Fruit fly (Drosophila melanogaster) whole organism, embryonic: ENCODE results near the gene CG10481.
A peak's percentile ranks its signal among the peaks of the same experiment; 100 is the strongest.

Experiments used
- Abd-B ChIP-seq: fragments of 200-800 bp; sonication (Bioruptor generic); optimal IDR thresholded peaks from 2 replicates; lab custom pipeline; 2018; ENCODE audit warnings: missing biosample characterization, mild to moderate bottlenecking, missing genetic modification characterization, moderate library complexity
- B-H1 ChIP-seq: fragments of 200-800 bp; sonication (Bioruptor generic); IDR thresholded peaks from 3 replicates; pipeline ENCODE4 v1.3.6; 2022; ENCODE audit warnings: missing biosample characterization, missing genetic modification characterization
- Bgb ChIP-seq: fragments of 200-800 bp; sonication (Bioruptor generic); IDR thresholded peaks from 2 replicates; pipeline ENCODE4 v1.3.6; 2022; ENCODE audit warnings: missing biosample characterization, missing genetic modification characterization; ENCODE audit not compliant: partially characterized antibody
- BtbVII ChIP-seq: fragments of 200-800 bp; sonication (Bioruptor generic); optimal IDR thresholded peaks from 3 replicates; lab custom pipeline; 2017; ENCODE audit warnings: missing biosample characterization, mild to moderate bottlenecking, missing genetic modification characterization
- CG10462 ChIP-seq: fragments of 200-800 bp; sonication (Bioruptor generic); optimal IDR thresholded peaks from 2 replicates; lab custom pipeline; 2016; ENCODE audit warnings: missing biosample characterization, missing genetic modification characterization
- CG12071 ChIP-seq: fragments of 200-800 bp; sonication (Bioruptor generic); optimal IDR thresholded peaks from 3 replicates; lab custom pipeline; 2018; ENCODE audit warnings: missing biosample characterization, mild to moderate bottlenecking, missing genetic modification characterization
- CG13296 ChIP-seq: fragments of 200-800 bp; sonication (Bioruptor generic); optimal IDR thresholded peaks from 3 replicates; lab custom pipeline; 2018; ENCODE audit warnings: missing biosample characterization, mild to moderate bottlenecking, missing genetic modification characterization
- CG14441 ChIP-seq: fragments of 200-800 bp; sonication (Bioruptor generic); IDR thresholded peaks from 2 replicates; pipeline ENCODE4 v1.3.6; 2022; ENCODE audit warnings: missing biosample characterization, missing genetic modification characterization
- CG15479 ChIP-seq: fragments of 200-800 bp; sonication (Bioruptor generic); optimal IDR thresholded peaks from 3 replicates; lab custom pipeline; 2019; ENCODE audit warnings: missing biosample characterization, mild to moderate bottlenecking, missing genetic modification characterization, moderate library complexity
- CG15696 ChIP-seq: fragments of 200-800 bp; sonication (Bioruptor generic); optimal IDR thresholded peaks from 2 replicates; lab custom pipeline; 2019; ENCODE audit warnings: missing biosample characterization, mild to moderate bottlenecking, missing genetic modification characterization, moderate library complexity
- CG16815 ChIP-seq: fragments of 200-800 bp; sonication (Bioruptor generic); optimal IDR thresholded peaks from 3 replicates; lab custom pipeline; 2017; ENCODE audit warnings: missing biosample characterization, mild to moderate bottlenecking, missing genetic modification characterization
- CG17359 ChIP-seq: fragments of 200-800 bp; sonication (Bioruptor generic); optimal IDR thresholded peaks from 3 replicates; lab custom pipeline; 2018; ENCODE audit warnings: missing biosample characterization, mild to moderate bottlenecking, missing genetic modification characterization, moderate library complexity
- CG2889 ChIP-seq: fragments of 200-800 bp; sonication (Bioruptor generic); IDR thresholded peaks from 3 replicates; pipeline ENCODE4 v1.3.6; 2022; ENCODE audit warnings: missing biosample characterization, missing genetic modification characterization
- CG3281 ChIP-seq: fragments of 200-800 bp; sonication (Bioruptor generic); optimal IDR thresholded peaks from 3 replicates; lab custom pipeline; 2017; ENCODE audit warnings: missing biosample characterization, mild to moderate bottlenecking, missing genetic modification characterization
- CG4707 ChIP-seq: fragments of 200-800 bp; sonication (Bioruptor generic); optimal IDR thresholded peaks from 2 replicates; lab custom pipeline; 2018; ENCODE audit warnings: missing biosample characterization, mild to moderate bottlenecking, missing genetic modification characterization, moderate library complexity
- CG6175 ChIP-seq: fragments of 200-800 bp; sonication (Bioruptor generic); IDR thresholded peaks from 3 replicates; pipeline ENCODE4 v1.3.6; 2022; ENCODE audit warnings: missing biosample characterization, missing genetic modification characterization
- CG6813 ChIP-seq: fragments of 200-800 bp; sonication (Bioruptor generic); optimal IDR thresholded peaks from 2 replicates; lab custom pipeline; 2017; ENCODE audit warnings: missing biosample characterization, missing genetic modification characterization, mild to moderate bottlenecking, moderate library complexity, missing genetic modification reagents
- CG7745 ChIP-seq: fragments of 200-800 bp; sonication (Bioruptor generic); optimal IDR thresholded peaks from 2 replicates; lab custom pipeline; 2018; ENCODE audit warnings: missing biosample characterization, mild to moderate bottlenecking, missing genetic modification characterization, moderate library complexity
- CG8089 ChIP-seq: fragments of 200-800 bp; sonication (Bioruptor generic); optimal IDR thresholded peaks from 3 replicates; lab custom pipeline; 2016; ENCODE audit warnings: missing biosample characterization, missing genetic modification characterization
- CG8765 ChIP-seq: fragments of 200-800 bp; sonication (Bioruptor generic); IDR thresholded peaks from 2 replicates; pipeline ENCODE4 v1.3.6; 2022; ENCODE audit warnings: missing biosample characterization, missing genetic modification characterization
- CG9437 ChIP-seq: fragments of 200-800 bp; sonication (Bioruptor generic); optimal IDR thresholded peaks from 2 replicates; lab custom pipeline; 2018; ENCODE audit warnings: missing biosample characterization, mild to moderate bottlenecking, missing genetic modification characterization
- CG9609 ChIP-seq: fragments of 200-800 bp; sonication (Bioruptor generic); optimal IDR thresholded peaks from 3 replicates; lab custom pipeline; 2016; ENCODE audit warnings: missing biosample characterization, missing genetic modification characterization
- Fer3 ChIP-seq: fragments of 200-800 bp; sonication (Bioruptor generic); optimal IDR thresholded peaks from 2 replicates; lab custom pipeline; 2018; ENCODE audit warnings: missing biosample characterization, mild to moderate bottlenecking, missing genetic modification characterization, moderate library complexity
- HmgZ ChIP-seq: fragments of 200-800 bp; sonication (Bioruptor generic); optimal IDR thresholded peaks from 2 replicates; lab custom pipeline; 2018; ENCODE audit warnings: missing biosample characterization, mild to moderate bottlenecking, missing genetic modification characterization
- Meics ChIP-seq: fragments of 200-800 bp; sonication (Bioruptor generic); optimal IDR thresholded peaks from 2 replicates; lab custom pipeline; 2017; ENCODE audit warnings: missing biosample characterization, mild to moderate bottlenecking, missing genetic modification characterization
- Neu2 ChIP-seq: fragments of 200-800 bp; sonication (Bioruptor generic); optimal IDR thresholded peaks from 3 replicates; lab custom pipeline; 2016; ENCODE audit warnings: missing biosample characterization, missing genetic modification characterization, borderline replicate concordance
- Ptx1 ChIP-seq: fragments of 200-800 bp; sonication (Bioruptor generic); IDR thresholded peaks from 2 replicates; pipeline ENCODE4 v1.3.6; 2022; ENCODE audit warnings: missing biosample characterization, missing genetic modification characterization
- Sry-δ ChIP-seq: fragments of 200-800 bp; sonication (Bioruptor generic); optimal IDR thresholded peaks from 2 replicates; lab custom pipeline; 2016; ENCODE audit warnings: missing biosample characterization, missing genetic modification characterization
- Usf ChIP-seq: fragments of 200-800 bp; sonication (Bioruptor generic); optimal IDR thresholded peaks from 2 replicates; lab custom pipeline; 2017; ENCODE audit warnings: missing genotype, missing biosample characterization, missing genetic modification characterization
- bbx ChIP-seq: fragments of 200-800 bp; sonication (Bioruptor generic); IDR thresholded peaks from 2 replicates; pipeline ENCODE4 v1.3.6; 2022; ENCODE audit warnings: missing biosample characterization, missing genetic modification characterization; ENCODE audit not compliant: partially characterized antibody
- br ChIP-seq: fragments of >200 bp; optimal IDR thresholded peaks from 2 replicates; lab custom pipeline; 2017
- cad ChIP-seq: fragments of >200 bp; optimal IDR thresholded peaks from 2 replicates; lab custom pipeline; 2017; ENCODE audit warnings: missing biosample characterization, missing genetic modification characterization
- cas ChIP-seq: fragments of 200-800 bp; sonication (Bioruptor generic); IDR thresholded peaks from 2 replicates; pipeline ENCODE4 v1.3.6; 2022; ENCODE audit warnings: missing biosample characterization, missing genetic modification characterization
- croc ChIP-seq: fragments of 200-800 bp; sonication (Bioruptor generic); conservative IDR thresholded peaks from 3 replicates; pipeline ENCODE4 v1.3.6; 2022; ENCODE audit warnings: missing biosample characterization, missing genetic modification characterization
- crol ChIP-seq: fragments of 200-800 bp; sonication (Bioruptor generic); IDR thresholded peaks from 2 replicates; pipeline ENCODE4 v1.3.6; 2022; ENCODE audit warnings: missing biosample characterization, missing genetic modification characterization
- cwo ChIP-seq: fragments of 200-800 bp; sonication (Bioruptor generic); optimal IDR thresholded peaks from 3 replicates; lab custom pipeline; 2017; ENCODE audit warnings: missing biosample characterization, missing genetic modification characterization, mild to moderate bottlenecking, moderate library complexity, missing genetic modification reagents
- dimm ChIP-seq: fragments of 200-800 bp; sonication (Bioruptor generic); IDR thresholded peaks from 2 replicates; pipeline ENCODE4 v1.3.6; 2022; ENCODE audit warnings: missing biosample characterization, missing genetic modification characterization
- dm ChIP-seq: fragments of 200-800 bp; sonication (Bioruptor generic); optimal IDR thresholded peaks from 3 replicates; lab custom pipeline; 2016; ENCODE audit warnings: missing biosample characterization, missing genetic modification characterization
- esg ChIP-seq: fragments of 200-800 bp; sonication (Bioruptor generic); conservative IDR thresholded peaks from 2 replicates; pipeline ENCODE4 v1.3.6; 2022; ENCODE audit warnings: missing biosample characterization, missing genetic modification characterization
- exex ChIP-seq: fragments of 200-800 bp; sonication (Bioruptor generic); optimal IDR thresholded peaks from 4 replicates; lab custom pipeline; 2018; ENCODE audit warnings: missing biosample characterization, mild to moderate bottlenecking, missing genetic modification characterization, moderate library complexity
- fd96Cb ChIP-seq: fragments of 200-800 bp; sonication (Bioruptor generic); optimal IDR thresholded peaks from 2 replicates; lab custom pipeline; 2018; ENCODE audit warnings: missing biosample characterization, mild to moderate bottlenecking, missing genetic modification characterization, moderate library complexity
- grn ChIP-seq: fragments of 200-800 bp; sonication (Bioruptor generic); optimal IDR thresholded peaks from 3 replicates; lab custom pipeline; 2017; ENCODE audit warnings: missing biosample characterization, missing genetic modification characterization
- ham ChIP-seq: fragments of 200-800 bp; sonication (Bioruptor generic); IDR thresholded peaks from 2 replicates; pipeline ENCODE4 v1.3.6; 2022; ENCODE audit warnings: missing biosample characterization, missing genetic modification characterization
- klu ChIP-seq: fragments of 200-800 bp; sonication (Bioruptor generic); IDR thresholded peaks from 2 replicates; pipeline ENCODE4 v1.3.6; 2022; ENCODE audit warnings: missing biosample characterization, missing genetic modification characterization
- mirr ChIP-seq: fragments of 200-800 bp; sonication (Bioruptor generic); optimal IDR thresholded peaks from 3 replicates; lab custom pipeline; 2018; ENCODE audit warnings: missing biosample characterization, mild to moderate bottlenecking, missing genetic modification characterization
- odd ChIP-seq: fragments of 200-800 bp; sonication (Bioruptor generic); optimal IDR thresholded peaks from 2 replicates; lab custom pipeline; 2017; ENCODE audit warnings: missing biosample characterization, mild to moderate bottlenecking, missing genetic modification characterization
- onecut ChIP-seq: fragments of 200-800 bp; sonication (Bioruptor generic); IDR thresholded peaks from 2 replicates; pipeline ENCODE4 v1.3.6; 2022; ENCODE audit warnings: missing biosample characterization, missing genetic modification characterization
- scrt ChIP-seq: fragments of 200-800 bp; sonication (Bioruptor generic); optimal IDR thresholded peaks from 2 replicates; lab custom pipeline; 2018; ENCODE audit warnings: missing biosample characterization, mild to moderate bottlenecking, missing genetic modification characterization, moderate library complexity
- shn ChIP-seq: fragments of 200-800 bp; sonication (Bioruptor generic); optimal IDR thresholded peaks from 3 replicates; lab custom pipeline; 2016; ENCODE audit warnings: missing biosample characterization, missing genetic modification characterization
- sr ChIP-seq: fragments of 200-800 bp; sonication (Bioruptor generic); IDR thresholded peaks from 3 replicates; pipeline ENCODE4 v1.3.6; 2022; ENCODE audit warnings: missing biosample characterization, missing genetic modification characterization
- stc ChIP-seq: fragments of 200-800 bp; sonication (Bioruptor generic); IDR thresholded peaks from 2 replicates; pipeline ENCODE4 v1.3.6; 2022; ENCODE audit warnings: missing biosample characterization, missing genetic modification characterization
- sug ChIP-seq: fragments of 200-800 bp; optimal IDR thresholded peaks from 2 replicates; lab custom pipeline; 2019; ENCODE audit warnings: missing biosample characterization, mild to moderate bottlenecking, missing genetic modification characterization, moderate library complexity

Gene CG10481

dm6 chr2L:19932523-19932922, 40.2 kb upstream of the CG10481 start (continued):
- TF ChIP-seq Abd-B (GFP tag; lab: Kevin White, UChicago) (no peak), CG7745 (no peak), CG13296 (GFP tag; lab: Kevin White, UChicago) (no peak), scrt (GFP tag; lab: Kevin White, UChicago) (no peak), cas (no peak), HmgZ (tag; lab: Kevin White, UChicago) (peak; percentile 10), Usf (GFP tag; lab: Kevin White, UChicago) (no peak), crol (GFP tag; lab: Robert Waterston, UW) (peak; percentile 78), CG8089 (GFP tag; lab: Kevin White, UChicago) (no peak), klu (GFP tag; lab: Robert Waterston, UW) (no peak), CG6813 (GFP tag; lab: Kevin White, UChicago) (peak; percentile 10), CG12071 (GFP tag; lab: Kevin White, UChicago) (no peak), Neu2 (GFP tag; lab: Kevin White, UChicago) (no peak), CG10462 (GFP tag; lab: Kevin White, UChicago) (no peak), Fer3 (no peak), shn (GFP tag; lab: Kevin White, UChicago) (no peak), exex (tag; lab: Kevin White, UChicago) (peak; percentile 15), odd (no peak), croc (GFP tag; lab: Robert Waterston, UW) (no peak), CG9609 (GFP tag; lab: Kevin White, UChicago) (no peak), CG4707 (GFP tag; lab: Kevin White, UChicago) (no peak), br (no peak), sug (peak; percentile 59), onecut (no peak), CG2889 (no peak), CG16815 (GFP tag; lab: Kevin White, UChicago) (no peak), BtbVII (GFP tag; lab: Kevin White, UChicago) (no peak), grn (GFP tag; lab: Kevin White, UChicago) (peak; percentile 42), Ptx1 (GFP tag; lab: Robert Waterston, UW) (no peak), CG17359 (no peak), CG6175 (peak; percentile 46; the same call in 1 of the 3 replicates), B-H1 (GFP tag; lab: Robert Waterston, UW) (no peak), cad (GFP tag; lab: Kevin White, UChicago) (no peak), mirr (GFP tag; lab: Kevin White, UChicago) (peak; percentile 6), fd96Cb (tag; lab: Kevin White, UChicago) (no peak), CG8765 (GFP tag; lab: Robert Waterston, UW) (no peak), sr (GFP tag; lab: Robert Waterston, UW) (no peak), CG15479 (no peak), ham (GFP tag; lab: Robert Waterston, UW) (no peak), Sry-δ (GFP tag; lab: Kevin White, UChicago) (no peak), esg (GFP tag; lab: Robert Waterston, UW) (no peak), dm (GFP tag; lab: Kevin White, UChicago) (no peak), bbx (GFP tag; lab: Robert Waterston, UW) (no peak), CG9437 (GFP tag; lab: Kevin White, UChicago) (no peak), stc (GFP tag; lab: Robert Waterston, UW) (no peak), Bgb (GFP tag; lab: Robert Waterston, UW) (no peak), cwo (peak; percentile 1), CG15696 (no peak), Meics (GFP tag; lab: Kevin White, UChicago) (no peak), dimm (GFP tag; lab: Robert Waterston, UW) (no peak), CG3281 (GFP tag; lab: Kevin White, UChicago) (no peak), CG14441 (GFP tag; lab: Robert Waterston, UW) (no peak)
